Fruit fly (Drosophila melanogaster): ENCODE measurements around the gene mRpL47.
A peak's percentile ranks its signal among the peaks of the same experiment; 100 is the strongest.

Gene mRpL47

dm6 chr3R:9492100-9492499 is 23.6 kb downstream of the mRpL47 start (continued):
- TF ChIP-seq pum (GFP tag; optimal IDR thresholded peaks at IDR 0.05) (no peak), CG11456 (GFP tag; IDR thresholded peaks at IDR 0.05) (no peak), ranshi (GFP tag; IDR thresholded peaks at IDR 0.05) (0 out of 2 replicates have a peak, but pooled peaks have one; percentile 10)

DNA sequence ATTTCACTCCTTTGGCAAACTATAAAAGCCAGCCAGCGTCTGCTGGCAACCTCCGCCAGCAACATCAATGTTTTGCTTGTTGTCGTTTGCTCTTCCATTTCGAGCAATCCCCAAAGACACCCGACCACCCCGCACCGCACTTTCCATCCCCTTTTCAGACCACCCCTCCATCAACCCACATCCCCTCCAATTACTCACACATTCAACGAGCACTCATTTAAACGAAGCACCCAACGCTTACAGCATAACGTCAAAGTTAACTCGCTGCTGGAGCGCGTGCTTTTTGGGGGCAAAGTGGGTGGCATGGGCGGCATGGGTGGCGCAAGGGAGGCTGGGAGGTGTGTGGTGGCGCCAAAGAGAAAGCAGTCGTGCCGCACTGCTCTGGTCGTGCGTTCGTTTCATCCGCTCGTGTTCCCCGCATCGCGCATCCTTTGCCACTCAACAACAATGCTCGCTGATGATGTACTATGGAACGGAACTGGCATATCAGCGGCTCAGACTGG is 24.6 kb downstream of the mRpL47 start:
- TF ChIP-seq org-1 (GFP tag; optimal IDR thresholded peaks at IDR 0.05) (no peak), CG13624 (GFP tag; optimal IDR thresholded peaks at IDR 0.05) (no peak), Hr3 (GFP tag; optimal IDR thresholded peaks at IDR 0.05) (no peak), caup (GFP tag; optimal IDR thresholded peaks at IDR 0.05; ENCODE audit: severe bottlenecking) (no peak), CG3407 (GFP tag; optimal IDR thresholded peaks at IDR 0.05) (no peak), eve (GFP tag; optimal IDR thresholded peaks at IDR 0.05) (no peak), CG10654 (GFP tag; optimal IDR thresholded peaks at IDR 0.05) (no peak), seq (GFP tag; IDR thresholded peaks at IDR 0.05) (no peak), CG14860 (GFP tag; IDR thresholded peaks at IDR 0.05; ENCODE audit: partially characterized antibody) (no peak), CG2199 (GFP tag; IDR thresholded peaks at IDR 0.05) (no peak), z (GFP tag; IDR thresholded peaks at IDR 0.05) (no peak), Six4 (GFP tag; optimal IDR thresholded peaks at IDR 0.05) (no peak), CG14965 (GFP tag; optimal IDR thresholded peaks at IDR 0.05; ENCODE audit: borderline replicate concordance) (no peak), NC2α (GFP tag; optimal IDR thresholded peaks at IDR 0.05) (no peak), Meics (GFP tag; optimal IDR thresholded peaks at IDR 0.05) (no peak), row (GFP tag; IDR thresholded peaks at IDR 0.05) (0 out of 3 replicates have a peak, but pooled peaks have one; percentile 6), CG17568 (GFP tag; optimal IDR thresholded peaks at IDR 0.05) (no peak), Antp (GFP tag; optimal IDR thresholded peaks at IDR 0.05) (no peak), Doc3 (GFP tag; IDR thresholded peaks at IDR 0.05; ENCODE audit: partially characterized antibody) (no peak), Nf-YA (GFP tag; IDR thresholded peaks at IDR 0.05) (no peak), bsh (GFP tag; optimal IDR thresholded peaks at IDR 0.05) (no peak), scrt (GFP tag; optimal IDR thresholded peaks at IDR 0.05) (peak; percentile 43), zf30C (GFP tag; optimal IDR thresholded peaks at IDR 0.05) (no peak), CG16779 (GFP tag; IDR thresholded peaks at IDR 0.05) (peak; percentile 69; the same call in 1 of the 2 replicates), unc-4 (GFP tag; IDR thresholded peaks at IDR 0.05; ENCODE audit: partially characterized antibody) (no peak), amos (GFP tag; IDR thresholded peaks at IDR 0.05; ENCODE audit: partially characterized antibody) (peak; percentile 18; the same call in 1 of the 2 replicates), CG32532 (GFP tag; IDR thresholded peaks at IDR 0.05) (0 out of 2 replicates have a peak, but pooled peaks have one; percentile 26), Dfd (GFP tag; optimal IDR thresholded peaks at IDR 0.05) (no peak), abd-A (tag; optimal IDR thresholded peaks at IDR 0.05) (peak; percentile 100), pum (GFP tag; optimal IDR thresholded peaks at IDR 0.05) (no peak), CG6854 (GFP tag; optimal IDR thresholded peaks at IDR 0.05) (peak; percentile 32), chm (GFP tag; IDR thresholded peaks at IDR 0.05) (no peak), knrl (GFP tag; IDR thresholded peaks at IDR 0.05; ENCODE audit: partially characterized antibody) (no peak), shn (GFP tag; optimal IDR thresholded peaks at IDR 0.05) (no peak), CG14667 (GFP tag; IDR thresholded peaks at IDR 0.05) (no peak), Sox100B (GFP tag; optimal IDR thresholded peaks at IDR 0.05) (no peak), CG9797 (GFP tag; optimal IDR thresholded peaks at IDR 0.05) (no peak), CG2116 (GFP tag; optimal IDR thresholded peaks at IDR 0.05) (no peak), Mrtf (GFP tag; IDR thresholded peaks at IDR 0.05) (no peak), CG9932 (GFP tag; IDR thresholded peaks at IDR 0.05) (peak; percentile 16; the same call in 1 of the 2 replicates), Sox102F (GFP tag; optimal IDR thresholded peaks at IDR 0.05) (no peak), CG1832 (GFP tag; optimal IDR thresholded peaks at IDR 0.05) (peak; percentile 20), Med (GFP tag) (peak; percentile 48), vnd (GFP tag; IDR thresholded peaks at IDR 0.05; ENCODE audit: partially characterized antibody) (no peak), Adf1 (GFP tag; IDR thresholded peaks at IDR 0.05) (peak; percentile 25; the same call in 1 of the 2 replicates), sug (tag; optimal IDR thresholded peaks at IDR 0.05) (no peak)
